Fruit fly (Drosophila melanogaster) whole organism, embryonic: ENCODE results near the gene par-6.

Experiments
- Asciz ChIP-seq: fragments of 200-800 bp; sonication (Bioruptor generic); optimal IDR thresholded peaks from 2 replicates; lab custom pipeline; 2017; ENCODE audit warnings: missing biosample characterization, mild to moderate bottlenecking, missing genetic modification characterization, missing genetic modification reagents
- Atf-2 ChIP-seq: fragments of 200-800 bp; sonication (Bioruptor generic); optimal IDR thresholded peaks from 2 replicates; lab custom pipeline; 2016; ENCODE audit warnings: missing biosample characterization, missing genetic modification characterization
- Atf3 ChIP-seq: fragments of 200-800 bp; sonication (Bioruptor generic); optimal IDR thresholded peaks from 3 replicates; lab custom pipeline; 2016; ENCODE audit warnings: missing biosample characterization, missing genetic modification characterization
- CG10147 ChIP-seq: fragments of 200-800 bp; sonication (Bioruptor generic); optimal IDR thresholded peaks from 2 replicates; lab custom pipeline; 2019; ENCODE audit warnings: missing biosample characterization, mild to moderate bottlenecking, missing genetic modification characterization, moderate library complexity
- CG10431 ChIP-seq: fragments of 200-800 bp; sonication (Bioruptor generic); optimal IDR thresholded peaks from 3 replicates; lab custom pipeline; 2018; ENCODE audit warnings: missing biosample characterization, mild to moderate bottlenecking, missing genetic modification characterization
- CG10565 ChIP-seq: fragments of 200-800 bp; sonication (Bioruptor generic); optimal IDR thresholded peaks from 3 replicates; lab custom pipeline; 2016; ENCODE audit warnings: missing biosample characterization, mild to moderate bottlenecking, missing genetic modification characterization
- CG10654 ChIP-seq: fragments of 200-800 bp; sonication (Bioruptor generic); optimal IDR thresholded peaks from 2 replicates; lab custom pipeline; 2016; ENCODE audit warnings: missing biosample characterization, missing genetic modification characterization
- CG11398 ChIP-seq: fragments of 200-800 bp; sonication (Bioruptor generic); optimal IDR thresholded peaks from 2 replicates; lab custom pipeline; 2016; ENCODE audit warnings: missing biosample characterization, missing genetic modification characterization
- CG12299 ChIP-seq: fragments of 200-800 bp; sonication (Bioruptor generic); optimal IDR thresholded peaks from 2 replicates; lab custom pipeline; 2018; ENCODE audit warnings: missing biosample characterization, mild to moderate bottlenecking, missing genetic modification characterization
- CG12391 ChIP-seq: fragments of 200-800 bp; sonication (Bioruptor generic); optimal IDR thresholded peaks from 3 replicates; lab custom pipeline; 2018; ENCODE audit warnings: missing biosample characterization, mild to moderate bottlenecking, missing genetic modification characterization, moderate library complexity
- CG13775 ChIP-seq: fragments of 200-800 bp; sonication (Bioruptor generic); optimal IDR thresholded peaks from 3 replicates; lab custom pipeline; 2017; ENCODE audit warnings: missing biosample characterization, mild to moderate bottlenecking, missing genetic modification characterization
- CG14014 ChIP-seq: fragments of 200-800 bp; sonication (Bioruptor generic); IDR thresholded peaks from 2 replicates; pipeline ENCODE4 v1.3.6; 2022; ENCODE audit warnings: missing biosample characterization, missing genetic modification characterization
- CG17802 ChIP-seq: fragments of 200-800 bp; sonication (Bioruptor generic); optimal IDR thresholded peaks from 2 replicates; lab custom pipeline; 2018; ENCODE audit warnings: missing biosample characterization, mild to moderate bottlenecking, missing genetic modification characterization, moderate library complexity
- CG18619 ChIP-seq: fragments of 200-800 bp; sonication (Bioruptor generic); optimal IDR thresholded peaks from 3 replicates; lab custom pipeline; 2017; ENCODE audit warnings: missing biosample characterization, mild to moderate bottlenecking, missing genetic modification characterization
- CG7745 ChIP-seq: fragments of 200-800 bp; sonication (Bioruptor generic); optimal IDR thresholded peaks from 2 replicates; lab custom pipeline; 2018; ENCODE audit warnings: missing biosample characterization, mild to moderate bottlenecking, missing genetic modification characterization, moderate library complexity
- CG7963 ChIP-seq: fragments of 200-800 bp; sonication (Bioruptor generic); IDR thresholded peaks from 3 replicates; pipeline ENCODE4 v1.3.6; 2022; ENCODE audit warnings: missing biosample characterization, missing genetic modification characterization; ENCODE audit not compliant: partially characterized antibody
- D19A ChIP-seq: fragments of 200-800 bp; optimal IDR thresholded peaks from 3 replicates; lab custom pipeline; 2019; ENCODE audit warnings: missing biosample characterization, mild to moderate bottlenecking, missing genetic modification characterization, moderate library complexity
- Deaf1 ChIP-seq: fragments of 200-800 bp; optimal IDR thresholded peaks from 3 replicates; lab custom pipeline; 2019; ENCODE audit warnings: missing biosample characterization, mild to moderate bottlenecking, missing genetic modification characterization, moderate library complexity
- Dek ChIP-seq: fragments of 200-800 bp; sonication (Bioruptor generic); optimal IDR thresholded peaks from 3 replicates; lab custom pipeline; 2019; ENCODE audit warnings: missing biosample characterization, mild to moderate bottlenecking, missing genetic modification characterization, moderate library complexity
- Dll ChIP-seq: fragments of 200-800 bp; sonication (Bioruptor generic); IDR thresholded peaks from 4 replicates; pipeline ENCODE4 v1.3.6; 2022; ENCODE audit warnings: missing biosample characterization, missing genetic modification characterization; ENCODE audit not compliant: partially characterized antibody
- H2.0 ChIP-seq: fragments of 200-800 bp; sonication (Bioruptor generic); IDR thresholded peaks from 2 replicates; pipeline ENCODE4 v1.3.6; 2022; ENCODE audit warnings: missing biosample characterization, missing genetic modification characterization
- Mad ChIP-seq: fragments of 200-800 bp; sonication (Bioruptor generic); optimal IDR thresholded peaks from 2 replicates; lab custom pipeline; 2016; ENCODE audit warnings: missing biosample characterization, missing genetic modification characterization
- Meics ChIP-seq: fragments of 200-800 bp; sonication (Bioruptor generic); optimal IDR thresholded peaks from 2 replicates; lab custom pipeline; 2017; ENCODE audit warnings: missing biosample characterization, mild to moderate bottlenecking, missing genetic modification characterization
- Mes4 ChIP-seq: fragments of 200-800 bp; sonication (Bioruptor generic); optimal IDR thresholded peaks from 2 replicates; lab custom pipeline; 2016; ENCODE audit warnings: missing biosample characterization, missing genetic modification characterization
- Oaz ChIP-seq: fragments of 200-800 bp; sonication (Bioruptor generic); IDR thresholded peaks from 2 replicates; pipeline ENCODE4 v1.3.6; 2022; ENCODE audit warnings: missing biosample characterization, missing genetic modification characterization
- Scr ChIP-seq: fragments of 200-800 bp; sonication (Bioruptor generic); IDR thresholded peaks from 2 replicates; pipeline ENCODE4 v1.3.6; 2022; ENCODE audit warnings: missing biosample characterization, missing genetic modification characterization; ENCODE audit not compliant: partially characterized antibody
- TFAM ChIP-seq: fragments of 200-800 bp; sonication (Bioruptor generic); optimal IDR thresholded peaks from 2 replicates; lab custom pipeline; 2017; ENCODE audit warnings: missing biosample characterization, missing genetic modification characterization, inconsistent platforms
- Taf1 ChIP-seq: fragments of 200-800 bp; sonication (Bioruptor generic); IDR thresholded peaks from 2 replicates; pipeline ENCODE4 v1.3.6; 2022; ENCODE audit warnings: missing biosample characterization, missing genetic modification characterization
- abd-A ChIP-seq: fragments of 200-800 bp; sonication (Bioruptor generic); optimal IDR thresholded peaks from 3 replicates; lab custom pipeline; 2019; ENCODE audit warnings: missing biosample characterization, mild to moderate bottlenecking, missing genetic modification characterization, moderate library complexity
- cas ChIP-seq: fragments of 200-800 bp; sonication (Bioruptor generic); IDR thresholded peaks from 2 replicates; pipeline ENCODE4 v1.3.6; 2022; ENCODE audit warnings: missing biosample characterization, missing genetic modification characterization
- cwo ChIP-seq: fragments of 200-800 bp; sonication (Bioruptor generic); optimal IDR thresholded peaks from 3 replicates; lab custom pipeline; 2017; ENCODE audit warnings: missing biosample characterization, missing genetic modification characterization, mild to moderate bottlenecking, moderate library complexity, missing genetic modification reagents
- da ChIP-seq: fragments of 200-800 bp; sonication (Bioruptor generic); optimal IDR thresholded peaks from 2 replicates; lab custom pipeline; 2016; ENCODE audit warnings: missing biosample characterization, missing genetic modification characterization
- esg ChIP-seq: fragments of 200-800 bp; sonication (Bioruptor generic); conservative IDR thresholded peaks from 2 replicates; pipeline ENCODE4 v1.3.6; 2022; ENCODE audit warnings: missing biosample characterization, missing genetic modification characterization
- eve ChIP-seq, 2 experiments: fragments of >200 bp; optimal IDR thresholded peaks; 2 replicates each; lab custom pipeline; 2017; ENCODE audit warnings: missing biosample characterization in 2 of 2, missing genetic modification characterization in 2 of 2
- exex ChIP-seq: fragments of 200-800 bp; sonication (Bioruptor generic); optimal IDR thresholded peaks from 4 replicates; lab custom pipeline; 2018; ENCODE audit warnings: missing biosample characterization, mild to moderate bottlenecking, missing genetic modification characterization, moderate library complexity
- fu2 ChIP-seq: fragments of 200-800 bp; sonication (Bioruptor generic); optimal IDR thresholded peaks from 2 replicates; lab custom pipeline; 2016; ENCODE audit warnings: missing biosample characterization, missing genetic modification characterization
- gcm ChIP-seq: fragments of 200-800 bp; sonication (Bioruptor generic); optimal IDR thresholded peaks from 2 replicates; lab custom pipeline; 2019; ENCODE audit warnings: missing biosample characterization, mild to moderate bottlenecking, missing genetic modification characterization, moderate library complexity
- gem ChIP-seq: fragments of 200-800 bp; sonication (Bioruptor generic); optimal IDR thresholded peaks from 2 replicates; lab custom pipeline; 2019; ENCODE audit warnings: missing biosample characterization, mild to moderate bottlenecking, missing genetic modification characterization, moderate library complexity
- gt ChIP-seq: fragments of 200-800 bp; sonication (Bioruptor generic); IDR thresholded peaks from 2 replicates; pipeline ENCODE4 v1.3.6; 2022; ENCODE audit warnings: missing biosample characterization, missing genetic modification characterization
- hkb ChIP-seq, 2 experiments: fragments of 200-800 bp in 1 of 2; fragments of >200 bp in 1 of 2; sonication (Bioruptor generic) in 1 of 2; IDR thresholded peaks in 1 of 2; optimal IDR thresholded peaks in 1 of 2; 2 replicates each; pipeline versions ENCODE4 v1.3.6 to Lab custom; 2017 to 2022; ENCODE audit warnings: missing biosample characterization in 1 of 2, missing genetic modification characterization in 1 of 2
- lab ChIP-seq: fragments of 200-800 bp; sonication (Bioruptor generic); optimal IDR thresholded peaks from 3 replicates; lab custom pipeline; 2017; ENCODE audit warnings: missing biosample characterization, missing genetic modification characterization, mild to moderate bottlenecking, moderate library complexity, missing genetic modification reagents
- mirr ChIP-seq: fragments of 200-800 bp; sonication (Bioruptor generic); optimal IDR thresholded peaks from 3 replicates; lab custom pipeline; 2018; ENCODE audit warnings: missing biosample characterization, mild to moderate bottlenecking, missing genetic modification characterization
- otp ChIP-seq: fragments of 200-800 bp; sonication (Bioruptor generic); IDR thresholded peaks from 3 replicates; pipeline ENCODE4, ENCODE4 v1.3.6; 2022; ENCODE audit warnings: missing biosample characterization, missing genetic modification characterization
- prd ChIP-seq, 3 experiments: fragments of >200 bp in 2 of 3; fragments of 200-800 bp in 1 of 3; sonication (Bioruptor generic) in 1 of 3; optimal IDR thresholded peaks in 2 of 3; IDR thresholded peaks in 1 of 3; 2 replicates in 2 of 3; 3 replicates in 1 of 3; pipeline versions ENCODE4 v1.3.6 to Lab custom; 2017 to 2022; ENCODE audit warnings: missing biosample characterization in 1 of 3, missing genetic modification characterization in 1 of 3
- rib ChIP-seq: fragments of 200-800 bp; sonication (Bioruptor generic); IDR thresholded peaks from 2 replicates; pipeline ENCODE4 v1.3.6; 2022; ENCODE audit warnings: missing biosample characterization, missing genetic modification characterization
- schlank ChIP-seq: fragments of 200-800 bp; sonication (Bioruptor generic); optimal IDR thresholded peaks from 2 replicates; lab custom pipeline; 2018; ENCODE audit warnings: missing biosample characterization, mild to moderate bottlenecking, missing genetic modification characterization
- trh ChIP-seq: fragments of 200-800 bp; sonication (Bioruptor generic); optimal IDR thresholded peaks from 2 replicates; lab custom pipeline; 2016; ENCODE audit warnings: missing biosample characterization, missing genetic modification characterization
- wor ChIP-seq: fragments of 200-800 bp; sonication (Bioruptor generic); IDR thresholded peaks from 2 replicates; pipeline ENCODE4 v1.3.6; 2022; ENCODE audit warnings: missing biosample characterization, missing genetic modification characterization
- z ChIP-seq: fragments of 200-800 bp; sonication (Bioruptor generic); IDR thresholded peaks from 3 replicates; pipeline ENCODE4 v1.3.6; 2022; ENCODE audit warnings: missing biosample characterization, missing genetic modification characterization

The par-6 gene

dm6 chrX:17726551-17727180, 23.5 kb downstream of the par-6 start (continued):
- TF ChIP-seq Scr (GFP tag; lab: Robert Waterston, UW) (no peak), gem (tag; lab: Kevin White, UChicago) (peak; percentile 52), Atf3 (no peak), abd-A (tag; lab: Kevin White, UChicago) (no peak), Oaz (no peak), Asciz (GFP tag; lab: Kevin White, UChicago) (no peak), Mad (no peak), TFAM (GFP tag; lab: Kevin White, UChicago) (no peak), CG10654 (GFP tag; lab: Kevin White, UChicago) (no peak), H2.0 (peak; percentile 10; the same call in 1 of the 2 replicates), CG12391 (peak; percentile 27), Mes4 (no peak), Deaf1 (tag; lab: Kevin White, UChicago) (no peak), CG10147 (GFP tag; lab: Kevin White, UChicago) (peak; percentile 43), fu2 (GFP tag; lab: Kevin White, UChicago) (no peak), cas (GFP tag; lab: Robert Waterston, UW) (no peak), CG13775 (peak; percentile 23), z (GFP tag; lab: Robert Waterston, UW) (no peak), otp (GFP tag; lab: Robert Waterston, UW) (no peak), Meics (GFP tag; lab: Kevin White, UChicago) (peak; percentile 38), lab (GFP tag; lab: Kevin White, UChicago) (peak; percentile 40), wor (GFP tag; lab: Robert Waterston, UW) (no peak), Dek (no peak), CG14014 (GFP tag; lab: Robert Waterston, UW) (peak; percentile 55; the same call in 1 of the 2 replicates), mirr (GFP tag; lab: Kevin White, UChicago) (no peak), eve (GFP tag; optimal IDR thresholded peaks at IDR 0.05; lab: Kevin White, UChicago) (peak in 1 of 2 experiments; percentile 29), trh (GFP tag; lab: Kevin White, UChicago) (no peak), gcm (GFP tag; lab: Kevin White, UChicago) (no peak), CG18619 (GFP tag; lab: Kevin White, UChicago) (no peak), CG7745 (no peak), CG7963 (GFP tag; lab: Robert Waterston, UW) (no peak), hkb (optimal IDR thresholded peaks at IDR 0.05; lab: Kevin White, UChicago) (no peak), hkb (GFP tag; IDR thresholded peaks at IDR 0.05; lab: Robert Waterston, UW) (peak; percentile 59; the same call in 1 of the 2 replicates), Taf1 (no peak), CG17802 (tag; lab: Kevin White, UChicago) (no peak), exex (tag; lab: Kevin White, UChicago) (no peak), CG12299 (tag; lab: Kevin White, UChicago) (no peak), cwo (GFP tag; lab: Kevin White, UChicago) (no peak), schlank (tag; lab: Kevin White, UChicago) (no peak), Atf-2 (GFP tag; lab: Kevin White, UChicago) (no peak), esg (GFP tag; lab: Robert Waterston, UW) (peak; percentile 53), rib (GFP tag; lab: Robert Waterston, UW) (no peak), gt (no peak), D19A (tag; lab: Kevin White, UChicago) (peak; percentile 24), CG10431 (GFP tag; lab: Kevin White, UChicago) (no peak), Dll (no peak), CG11398 (GFP tag; lab: Kevin White, UChicago) (no peak), prd (optimal IDR thresholded peaks at IDR 0.05; lab: Kevin White, UChicago) (no peak), prd (GFP tag; IDR thresholded peaks at IDR 0.05; lab: Robert Waterston, UW) (peak; percentile 44; the same call in 1 of the 3 replicates), da (GFP tag; lab: Kevin White, UChicago) (no peak), CG10565 (GFP tag; lab: Kevin White, UChicago) (no peak)
